Worm (Caenorhabditis elegans) whole organism, L3 larva: Measurements from ENCODE around the gene prp-3.

ENCODE experiments used
- R02D3.7 ChIP-seq: fragments of 150-350 bp; optimal IDR thresholded peaks from 2 replicates; lab custom pipeline; 2014; ENCODE audit warnings: missing biosample characterization, missing genetic modification characterization
- ZK546.5 ChIP-seq: sonication (generic microtip); optimal IDR thresholded peaks from 2 replicates; lab custom pipeline; 2017; ENCODE audit warnings: missing biosample characterization, missing genetic modification characterization
- aly-2 ChIP-seq: fragments of 150-350 bp; optimal IDR thresholded peaks from 2 replicates; lab custom pipeline; 2014; ENCODE audit warnings: missing biosample characterization, missing genetic modification characterization
- ama-1 ChIP-seq: fragments of 150-350 bp; optimal IDR thresholded peaks from 2 replicates; lab custom pipeline; 2018
- ceh-16 ChIP-seq: sonication (generic microtip); optimal IDR thresholded peaks from 2 replicates; lab custom pipeline; 2017; ENCODE audit warnings: missing biosample characterization, missing genetic modification characterization
- ceh-28 ChIP-seq: fragments of 150-350 bp; optimal IDR thresholded peaks from 2 replicates; lab custom pipeline; 2014; ENCODE audit warnings: missing biosample characterization, missing genetic modification reagents, missing genetic modification characterization
- ceh-82 ChIP-seq: fragments of 150-350 bp; optimal IDR thresholded peaks from 2 replicates; lab custom pipeline; 2014; ENCODE audit warnings: missing biosample characterization, missing genetic modification characterization
- ceh-9 ChIP-seq: sonication (generic microtip); optimal IDR thresholded peaks from 2 replicates; lab custom pipeline; 2018; ENCODE audit warnings: missing biosample characterization, missing genetic modification characterization
- daf-12 ChIP-seq: fragments of 150-350 bp; optimal IDR thresholded peaks from 2 replicates; lab custom pipeline; 2014; ENCODE audit warnings: missing biosample characterization, missing genetic modification reagents, missing genetic modification characterization
- egl-27 ChIP-seq: sonication (generic microtip); optimal IDR thresholded peaks from 4 replicates; lab custom pipeline; 2017; ENCODE audit warnings: missing biosample characterization, missing genetic modification reagents, missing genetic modification characterization
- egl-5 ChIP-seq: fragments of 150-350 bp; optimal IDR thresholded peaks from 2 replicates; lab custom pipeline; 2017; ENCODE audit warnings: missing biosample characterization, missing genetic modification reagents, missing genetic modification characterization, inconsistent platforms
- elt-1 ChIP-seq: fragments of 150-350 bp; optimal IDR thresholded peaks from 2 replicates; lab custom pipeline; 2014; ENCODE audit warnings: missing biosample characterization, missing genetic modification characterization
- elt-2 ChIP-seq: sonication (generic microtip); optimal IDR thresholded peaks from 2 replicates; lab custom pipeline; 2016; ENCODE audit warnings: missing genetic modification reagents, mild to moderate bottlenecking, missing genetic modification characterization, missing compliant biosample characterization
- elt-3 ChIP-seq, 3 experiments: fragments of 150-350 bp in 1 of 3; sonication (generic microtip) in 2 of 3; optimal IDR thresholded peaks; 2 replicates in 2 of 3; 4 replicates in 1 of 3; lab custom pipeline; 2014 to 2017; ENCODE audit warnings: missing biosample characterization in 3 of 3, missing genetic modification characterization in 3 of 3
- eor-1 ChIP-seq, 2 experiments: fragments of 150-350 bp; optimal IDR thresholded peaks; 2 replicates each; lab custom pipeline; 2014 to 2018; ENCODE audit warnings: missing biosample characterization in 2 of 2, missing genetic modification characterization in 2 of 2
- fkh-10 ChIP-seq: sonication (generic microtip); optimal IDR thresholded peaks from 2 replicates; lab custom pipeline; 2017; ENCODE audit warnings: missing biosample characterization, missing genetic modification reagents, missing genetic modification characterization
- fkh-2 ChIP-seq: fragments of 150-350 bp; optimal IDR thresholded peaks from 2 replicates; lab custom pipeline; 2014; ENCODE audit warnings: missing biosample characterization, missing genetic modification reagents, missing genetic modification characterization
- fos-1 ChIP-seq: fragments of 150-350 bp; optimal IDR thresholded peaks from 2 replicates; lab custom pipeline; 2014; ENCODE audit warnings: missing biosample characterization, missing genetic modification characterization
- jun-1 ChIP-seq: fragments of 150-350 bp; optimal IDR thresholded peaks from 2 replicates; lab custom pipeline; 2014; ENCODE audit warnings: missing biosample characterization, missing genetic modification reagents, missing genetic modification characterization
- lin-15B ChIP-seq: fragments of 150-350 bp; optimal IDR thresholded peaks from 2 replicates; lab custom pipeline; 2014; ENCODE audit warnings: missing biosample characterization, missing genetic modification characterization
- lin-39 ChIP-seq: fragments of 150-350 bp; optimal IDR thresholded peaks from 2 replicates; lab custom pipeline; 2018; ENCODE audit warnings: missing biosample characterization, missing genetic modification reagents, missing genetic modification characterization
- lsy-12 ChIP-seq: sonication (generic microtip); optimal IDR thresholded peaks from 2 replicates; lab custom pipeline; 2016; ENCODE audit warnings: mild to moderate bottlenecking, missing genetic modification characterization, missing compliant biosample characterization
- mdl-1 ChIP-seq: fragments of 150-350 bp; optimal IDR thresholded peaks from 2 replicates; lab custom pipeline; 2014; ENCODE audit warnings: missing biosample characterization, missing genetic modification characterization
- mml-1 ChIP-seq: fragments of 150-350 bp; sonication (generic microtip); optimal IDR thresholded peaks from 3 replicates; lab custom pipeline; 2014; ENCODE audit warnings: missing biosample characterization, missing genetic modification characterization
- nfya-1 ChIP-seq: sonication (generic microtip); optimal IDR thresholded peaks from 2 replicates; lab custom pipeline; 2017; ENCODE audit warnings: missing genetic modification characterization, mild to moderate bottlenecking, missing compliant biosample characterization, antibody characterized with exemption, moderate library complexity; ENCODE audit not compliant: insufficient read depth
- nhr-11 ChIP-seq: fragments of 150-350 bp; optimal IDR thresholded peaks from 2 replicates; lab custom pipeline; 2014; ENCODE audit warnings: missing biosample characterization, missing genetic modification characterization
- nhr-12 ChIP-seq: fragments of 150-350 bp; optimal IDR thresholded peaks from 2 replicates; lab custom pipeline; 2014; ENCODE audit warnings: missing biosample characterization, missing genetic modification characterization
- nhr-23 ChIP-seq: fragments of 150-350 bp; optimal IDR thresholded peaks from 2 replicates; lab custom pipeline; 2014; ENCODE audit warnings: missing biosample characterization, missing genetic modification reagents, missing genetic modification characterization
- nhr-25 ChIP-seq: sonication (generic microtip); optimal IDR thresholded peaks from 2 replicates; lab custom pipeline; 2017; ENCODE audit warnings: missing biosample characterization, missing genetic modification characterization
- nhr-28 ChIP-seq: fragments of 150-350 bp; optimal IDR thresholded peaks from 2 replicates; lab custom pipeline; 2014; ENCODE audit warnings: missing biosample characterization, missing genetic modification characterization
- nhr-43 ChIP-seq: sonication (generic microtip); optimal IDR thresholded peaks from 2 replicates; lab custom pipeline; 2016; ENCODE audit warnings: mild to moderate bottlenecking, missing genetic modification characterization, missing compliant biosample characterization; ENCODE audit not compliant: poor library complexity, severe bottlenecking
- nhr-67 ChIP-seq: fragments of 150-350 bp; optimal IDR thresholded peaks from 2 replicates; lab custom pipeline; 2014; ENCODE audit warnings: missing biosample characterization, missing genetic modification characterization
- nhr-76 ChIP-seq: fragments of 150-350 bp; sonication (generic microtip); optimal IDR thresholded peaks from 5 replicates; lab custom pipeline; 2014; ENCODE audit warnings: missing biosample characterization, missing genetic modification characterization
- nhr-77 ChIP-seq: fragments of 150-350 bp; optimal IDR thresholded peaks from 2 replicates; lab custom pipeline; 2014; ENCODE audit warnings: missing biosample characterization, missing genetic modification characterization
- pha-4 ChIP-seq: fragments of 150-350 bp; optimal IDR thresholded peaks from 2 replicates; lab custom pipeline; 2014; ENCODE audit warnings: missing biosample characterization, missing genetic modification reagents, missing genetic modification characterization
- pqm-1 ChIP-seq: fragments of 150-350 bp; optimal IDR thresholded peaks from 2 replicates; lab custom pipeline; 2017; ENCODE audit warnings: missing biosample characterization, missing genetic modification characterization, inconsistent platforms
- sea-2 ChIP-seq: fragments of 150-350 bp; sonication (generic microtip); optimal IDR thresholded peaks from 4 replicates; lab custom pipeline; 2014; ENCODE audit warnings: missing biosample characterization, missing genetic modification reagents, missing genetic modification characterization
- skn-1 ChIP-seq: fragments of 150-350 bp; optimal IDR thresholded peaks from 2 replicates; lab custom pipeline; 2014; ENCODE audit warnings: missing biosample characterization, missing genetic modification characterization
- snpc-4 ChIP-seq: fragments of 150-350 bp; optimal IDR thresholded peaks from 2 replicates; lab custom pipeline; 2014; ENCODE audit warnings: missing biosample characterization, missing genetic modification characterization
- tbx-2 ChIP-seq: sonication (generic microtip); optimal IDR thresholded peaks from 2 replicates; lab custom pipeline; 2016; ENCODE audit warnings: mild to moderate bottlenecking, missing genetic modification characterization, missing compliant biosample characterization
- unc-39 ChIP-seq: sonication (generic microtip); optimal IDR thresholded peaks from 4 replicates; lab custom pipeline; 2017; ENCODE audit warnings: missing biosample characterization, missing genetic modification characterization
- unc-62 ChIP-seq: fragments of 150-350 bp; sonication (generic microtip); optimal IDR thresholded peaks from 4 replicates; lab custom pipeline; 2014; ENCODE audit warnings: missing biosample characterization, missing genetic modification reagents, missing genetic modification characterization
- zag-1 ChIP-seq: fragments of 150-350 bp; optimal IDR thresholded peaks from 2 replicates; lab custom pipeline; 2014; ENCODE audit warnings: missing biosample characterization, missing genetic modification characterization
- ztf-4 ChIP-seq: fragments of 150-350 bp; optimal IDR thresholded peaks from 2 replicates; lab custom pipeline; 2014; ENCODE audit warnings: missing biosample characterization, missing genetic modification characterization

The prp-3 gene

ce11 chrIII:10464455-10464854, 36.7 kb upstream of the prp-3 start:
- no peak for TF ChIP-seq lin-15B (tag; lab: Kevin White, UChicago)
- no peak for TF ChIP-seq fkh-2
- no peak for TF ChIP-seq lsy-12

- TF ChIP-seq nhr-25 (tag; lab: Kevin White, UChicago) (peak; percentile 70), skn-1 (tag; lab: Kevin White, UChicago) (peak; percentile 44), pqm-1 (tag; lab: Kevin White, UChicago) (peak; percentile 69), pha-4 (tag; lab: Kevin White, UChicago) (peak; percentile 70), R02D3.7 (tag; lab: Kevin White, UChicago) (no peak), nhr-28 (tag; lab: Kevin White, UChicago) (no peak), ceh-28 (tag; lab: Kevin White, UChicago) (peak; percentile 84), jun-1 (tag; lab: Kevin White, UChicago) (peak; percentile 18), aly-2 (tag; lab: Kevin White, UChicago) (no peak), eor-1 (tag; optimal IDR thresholded peaks at IDR 0.05; lab: Kevin White, UChicago) (no peak), ama-1 (peak; percentile 36), nfya-1 (peak; percentile 32), elt-2 (tag; lab: Kevin White, UChicago) (peak; percentile 32), nhr-23 (tag; lab: Kevin White, UChicago) (peak; percentile 67)
- TF ChIP-seq, all 47 proteins: peak for 10
Observed at ce11 chrIII:10463653-10464052, 35.9 kb upstream of the prp-3 start.

ce11 chrIII:10462935-10463548, 35.3 kb upstream of the prp-3 start:
- TF ChIP-seq nhr-23 (tag; lab: Kevin White, UChicago) (peak; percentile 55), lin-39 (tag; lab: Kevin White, UChicago) (no peak), zag-1 (tag; lab: Kevin White, UChicago) (no peak), fkh-2 (no peak)
- TF ChIP-seq, all 47 proteins: peak for 1

ce11 chrIII:10461164-10461546, 33.4 kb upstream of the prp-3 start, which contains the start of gene atx-2:
atx-2 (plus strand) TSS chrIII:10461389.
- TF ChIP-seq fos-1, result peak; percentile 28
- TF ChIP-seq mdl-1 (tag; lab: Kevin White, UChicago), result peak; percentile 72
- peak; percentile 56 for TF ChIP-seq nhr-25 (tag; lab: Kevin White, UChicago)
- no peak for TF ChIP-seq mml-1
- peak; percentile 42 for TF ChIP-seq fkh-10 (GFP tag; lab: Kevin White, UChicago)
- TF ChIP-seq ztf-4 (tag; lab: Kevin White, UChicago), result no peak
- TF ChIP-seq egl-5 (tag; lab: Kevin White, UChicago), result peak; percentile 26
- no peak for TF ChIP-seq elt-3 (tag; optimal IDR thresholded peaks at IDR 0.05; lab: Kevin White, UChicago)
- TF ChIP-seq tbx-2 (tag; lab: Kevin White, UChicago), result peak; percentile 78
- no peak for TF ChIP-seq sea-2
- no peak for TF ChIP-seq aly-2 (tag; lab: Kevin White, UChicago)
- no peak for TF ChIP-seq ama-1
- TF ChIP-seq elt-1, result peak; percentile 56
- TF ChIP-seq pqm-1 (tag; lab: Kevin White, UChicago), result peak; percentile 11
- no peak for TF ChIP-seq jun-1 (tag; lab: Kevin White, UChicago)
- peak; percentile 46 for TF ChIP-seq elt-2 (tag; lab: Kevin White, UChicago)
- no peak for TF ChIP-seq nhr-28 (tag; lab: Kevin White, UChicago)
- peak; percentile 80 for TF ChIP-seq lin-15B (tag; lab: Kevin White, UChicago)
- TF ChIP-seq ceh-9 (tag; lab: Kevin White, UChicago), result no peak
- no peak for TF ChIP-seq daf-12
- TF ChIP-seq nhr-77, result no peak
- no peak for TF ChIP-seq eor-1 (tag; optimal IDR thresholded peaks at IDR 0.05; lab: Kevin White, UChicago)
- peak; percentile 59 for TF ChIP-seq skn-1 (tag; lab: Kevin White, UChicago)
- peak; percentile 91 for TF ChIP-seq lin-39 (tag; lab: Kevin White, UChicago)
- TF ChIP-seq nhr-43 (tag; lab: Kevin White, UChicago), result peak; percentile 93
- TF ChIP-seq nhr-11 (tag; lab: Kevin White, UChicago), result no peak
- TF ChIP-seq unc-39 (tag; lab: Kevin White, UChicago), result no peak
- peak; percentile 79 for TF ChIP-seq R02D3.7 (tag; lab: Kevin White, UChicago)
- TF ChIP-seq pha-4 (tag; lab: Kevin White, UChicago), result peak; percentile 62
- TF ChIP-seq ceh-16 (tag; lab: Kevin White, UChicago), result peak; percentile 72
- no peak for TF ChIP-seq nhr-67
- peak; percentile 22 for TF ChIP-seq egl-27 (tag; lab: Kevin White, UChicago)
- no peak for TF ChIP-seq nhr-12
- no peak for TF ChIP-seq unc-62 (GFP tag; lab: Kevin White, UChicago)
- no peak for TF ChIP-seq fkh-2
- TF ChIP-seq zag-1 (tag; lab: Kevin White, UChicago), result no peak
- TF ChIP-seq nhr-23 (tag; lab: Kevin White, UChicago), result peak; percentile 77
- TF ChIP-seq nhr-76 (tag; lab: Kevin White, UChicago), result no peak
- TF ChIP-seq ZK546.5 (tag; lab: Kevin White, UChicago), result no peak
- peak; percentile 73 for TF ChIP-seq ceh-28 (tag; lab: Kevin White, UChicago)
- TF ChIP-seq snpc-4 (tag; lab: Kevin White, UChicago), result peak; percentile 32
- peak; percentile 56 for TF ChIP-seq ceh-82 (tag; lab: Kevin White, UChicago)
